Worm (Caenorhabditis elegans) whole organism, early embryonic: ENCODE results near the gene nth-1.

Experiments
- B0310.2 ChIP-seq: sonication (generic microtip); optimal IDR thresholded peaks from 2 replicates; lab custom pipeline; 2016; ENCODE audit warnings: mild to moderate bottlenecking, missing genetic modification characterization, missing compliant biosample characterization
- F13C5.2 ChIP-seq: sonication (generic microtip); optimal IDR thresholded peaks from 2 replicates; lab custom pipeline; 2017; ENCODE audit warnings: mild to moderate bottlenecking, missing genetic modification characterization, inconsistent platforms, missing compliant biosample characterization
- ama-1 ChIP-seq: fragments of 150-350 bp; optimal IDR thresholded peaks from 2 replicates; lab custom pipeline; 2014
- ceh-13 ChIP-seq: fragments of 200-800 bp; sonication (Bioruptor generic); optimal IDR thresholded peaks from 2 replicates; lab custom pipeline; 2018; ENCODE audit warnings: mild to moderate bottlenecking, missing genetic modification characterization, missing compliant biosample characterization
- ets-7 ChIP-seq: sonication (generic microtip); optimal IDR thresholded peaks from 2 replicates; lab custom pipeline; 2016; ENCODE audit warnings: missing genotype, missing genetic modification characterization, missing compliant biosample characterization
- flt-1 ChIP-seq: fragments of 200-800 bp; sonication (Bioruptor generic); IDR thresholded peaks from 2 replicates; pipeline ENCODE4 v1.3.6; 2022; ENCODE audit warnings: missing genetic modification characterization, missing compliant biosample characterization
- hnd-1 ChIP-seq: sonication (generic microtip); optimal IDR thresholded peaks from 2 replicates; lab custom pipeline; 2016; ENCODE audit warnings: missing genetic modification characterization, missing compliant biosample characterization
- pes-1 ChIP-seq: fragments of 200-800 bp; sonication (Bioruptor generic); IDR thresholded peaks from 2 replicates; pipeline ENCODE4 v1.3.6; 2022; ENCODE audit warnings: missing genetic modification reagents, missing genetic modification characterization, missing compliant biosample characterization
- scrt-1 ChIP-seq: fragments of 200-800 bp; sonication (Bioruptor generic); IDR thresholded peaks from 2 replicates; pipeline ENCODE4 v1.3.6; 2022; ENCODE audit warnings: missing genetic modification characterization, missing compliant biosample characterization
- sea-1 ChIP-seq: fragments of 200-800 bp; sonication (Bioruptor generic); conservative IDR thresholded peaks from 2 replicates; pipeline ENCODE4 v1.3.6; 2022; ENCODE audit warnings: missing genetic modification characterization, missing compliant biosample characterization
- tra-4 ChIP-seq: sonication (generic microtip); optimal IDR thresholded peaks from 2 replicates; lab custom pipeline; 2017; ENCODE audit warnings: missing genetic modification characterization, missing compliant biosample characterization

DNA sequence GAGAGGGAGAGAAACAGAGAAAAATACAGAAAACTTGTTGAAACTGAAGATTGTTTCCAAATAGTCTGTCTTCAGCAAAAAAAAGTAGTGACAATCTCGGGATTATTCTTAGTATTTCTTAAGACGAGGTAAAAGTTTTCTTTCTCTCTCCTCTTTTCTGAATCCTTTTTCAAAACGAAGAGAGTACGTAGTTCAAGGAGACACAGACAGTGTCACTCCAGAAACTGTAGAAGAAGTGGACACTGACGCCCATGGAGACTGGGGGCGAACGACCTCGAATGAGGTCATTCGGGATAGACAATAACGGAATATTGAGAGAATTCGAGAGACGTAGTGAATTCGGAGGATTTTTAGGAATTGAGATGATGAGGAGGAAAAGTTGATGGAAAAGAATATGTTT, 36.9 kb upstream of the nth-1 start, which contains the start of gene gly-6:
- no peak for TF ChIP-seq sea-1 (GFP tag; lab: Robert Waterston, UW)
- no peak for TF ChIP-seq flt-1
- no peak for TF ChIP-seq ama-1
- TF ChIP-seq F13C5.2 = no peak
- TF ChIP-seq ets-7 = no peak
- no peak for TF ChIP-seq hnd-1 (tag; lab: Kevin White, UChicago)
- TF ChIP-seq B0310.2 (tag; lab: Kevin White, UChicago) = no peak
- no peak for TF ChIP-seq tra-4 (tag; lab: Kevin White, UChicago)
- no peak for TF ChIP-seq pes-1 (GFP tag; lab: Robert Waterston, UW)
- no peak for TF ChIP-seq ceh-13 (GFP tag; lab: Kevin White, UChicago)
- TF ChIP-seq scrt-1 (GFP tag; lab: Robert Waterston, UW) = no peak
